Worm (Caenorhabditis elegans) whole organism, L4 larva: Measurements from ENCODE around the gene B0546.4.

Experiments used
- D1046.2 ChIP-seq: fragments of 200-800 bp; sonication (Bioruptor generic); IDR thresholded peaks from 2 replicates; pipeline ENCODE4 v1.3.6; 2022; ENCODE audit warnings: missing genetic modification characterization, missing compliant biosample characterization
- Y105C5A.15 ChIP-seq: fragments of 200-800 bp; sonication (Bioruptor generic); IDR thresholded peaks from 2 replicates; pipeline ENCODE4 v1.3.6; 2022; ENCODE audit warnings: missing genetic modification characterization, missing compliant biosample characterization
- aly-2 ChIP-seq: sonication (generic microtip); optimal IDR thresholded peaks from 2 replicates; lab custom pipeline; 2018; ENCODE audit warnings: missing biosample characterization, missing genetic modification characterization
- ama-1 ChIP-seq: fragments of 150-350 bp; optimal IDR thresholded peaks from 2 replicates; lab custom pipeline; 2014; ENCODE audit warnings: inconsistent platforms, mixed read lengths
- dpl-1 ChIP-seq: fragments of 150-350 bp; optimal IDR thresholded peaks from 2 replicates; lab custom pipeline; 2014; ENCODE audit warnings: missing biosample characterization, missing genetic modification reagents, missing genetic modification characterization
- fos-1 ChIP-seq: fragments of 150-350 bp; optimal IDR thresholded peaks from 2 replicates; lab custom pipeline; 2014; ENCODE audit warnings: missing biosample characterization, missing genetic modification characterization
- hlh-30 ChIP-seq: sonication (generic microtip); optimal IDR thresholded peaks from 2 replicates; lab custom pipeline; 2017; ENCODE audit warnings: antibody characterized with exemption, mild to moderate bottlenecking, missing genetic modification characterization, missing compliant biosample characterization; ENCODE audit not compliant: insufficient read depth
- nhr-111 ChIP-seq: fragments of 200-800 bp; sonication (Bioruptor generic); optimal IDR thresholded peaks from 2 replicates; lab custom pipeline; 2018; ENCODE audit warnings: mild to moderate bottlenecking, missing genetic modification characterization, missing compliant biosample characterization
- nhr-237 ChIP-seq: sonication (generic microtip); optimal IDR thresholded peaks from 2 replicates; lab custom pipeline; 2017; ENCODE audit warnings: missing biosample characterization, missing genetic modification characterization

DNA sequence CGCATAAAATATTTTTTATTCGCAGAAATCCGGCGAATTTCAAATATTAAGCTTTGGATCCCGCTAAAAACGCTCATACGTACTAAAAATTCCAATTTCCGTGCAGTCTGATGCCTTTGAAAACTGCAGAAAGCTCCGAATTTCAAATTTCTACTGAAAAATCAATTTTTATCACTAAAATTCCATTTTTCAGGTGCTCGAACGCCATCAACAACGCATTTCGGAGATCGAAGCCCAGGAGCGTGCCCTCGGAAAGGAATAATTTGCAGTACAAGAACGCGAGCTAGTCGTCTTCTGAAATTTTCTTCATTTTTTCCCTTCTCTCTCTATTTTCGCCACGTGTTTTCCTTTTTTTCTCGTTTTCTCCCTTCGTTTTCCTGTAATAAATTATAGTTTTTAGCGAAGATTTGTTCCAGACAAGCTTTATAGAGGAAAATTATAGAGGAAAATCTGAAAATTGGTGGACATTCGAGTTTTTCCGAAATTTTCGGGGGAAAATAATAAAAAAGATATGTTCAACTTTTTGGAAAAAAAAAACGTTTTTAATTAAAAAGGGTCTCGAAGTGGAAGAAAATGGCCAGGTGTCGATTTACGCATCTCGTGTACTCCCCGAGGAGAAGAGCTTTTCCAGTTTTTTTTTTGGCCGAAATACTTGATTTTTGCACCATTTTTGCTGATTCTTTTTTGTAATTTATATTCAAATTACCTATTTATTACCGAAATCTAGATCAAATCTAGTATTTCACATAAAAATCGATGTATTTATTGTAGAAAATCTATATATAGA lies 2.8 kb upstream of the B0546.4 start:
- TF ChIP-seq hlh-30 (tag; lab: Kevin White, UChicago) (no peak), D1046.2 (GFP tag; lab: Robert Waterston, UW) (no peak), nhr-111 (no peak), aly-2 (tag; lab: Kevin White, UChicago) (no peak), ama-1 (lab: Kevin White, UChicago) (no peak), nhr-237 (tag; lab: Kevin White, UChicago) (no peak), dpl-1 (GFP tag; lab: Kevin White, UChicago) (no peak), fos-1 (tag; lab: Kevin White, UChicago) (no peak), Y105C5A.15 (GFP tag; lab: Robert Waterston, UW) (no peak)
